ENCODE assay signal across 1 fruit fly cellular context in genomic region chrX:6795987-6796691, dm6.
TF ChIP-seq lines count a peak whose summit lies in the region.

No protein-coding gene starts in this region.

TF ChIP-seq in whole organism, embryonic, 481 proteins besides CTCF, POLR2A, EP300 and RAD21 (continued from another document and continues in another):
- TF ChIP-seq bbx (GFP tag; IDR thresholded peaks at IDR 0.05; lab: Robert Waterston, UW; ENCODE audit: partially characterized antibody) (no peak), CG4360 (GFP tag; IDR thresholded peaks at IDR 0.05; lab: Robert Waterston, UW) (no peak), CG18262 (tag; optimal IDR thresholded peaks at IDR 0.05; lab: Kevin White, UChicago) (no peak), Lpt (GFP tag; optimal IDR thresholded peaks at IDR 0.05; lab: Kevin White, UChicago) (no peak), Fer2 (tag; optimal IDR thresholded peaks at IDR 0.05; lab: Kevin White, UChicago) (no peak), p53 (GFP tag; optimal IDR thresholded peaks at IDR 0.05; lab: Kevin White, UChicago) (no peak), NC2β (GFP tag; optimal IDR thresholded peaks at IDR 0.05; lab: Kevin White, UChicago) (no peak), Blimp-1 (GFP tag; optimal IDR thresholded peaks at IDR 0.05; lab: Kevin White, UChicago) (no peak), Dad (GFP tag; optimal IDR thresholded peaks at IDR 0.05; lab: Kevin White, UChicago) (no peak), CG14667 (GFP tag; IDR thresholded peaks at IDR 0.05; lab: Robert Waterston, UW) (0 out of 2 replicates have a peak, but pooled peaks have one; percentile 24), Aef1 (GFP tag; IDR thresholded peaks at IDR 0.05; lab: Robert Waterston, UW) (no peak), rib (GFP tag; IDR thresholded peaks at IDR 0.05; lab: Robert Waterston, UW) (no peak), esg (GFP tag; conservative IDR thresholded peaks at IDR 0.05; lab: Robert Waterston, UW) (no peak), PHDP (tag; optimal IDR thresholded peaks at IDR 0.05; lab: Kevin White, UChicago) (peak; percentile 33), Usf (GFP tag; optimal IDR thresholded peaks at IDR 0.05; lab: Kevin White, UChicago) (no peak), Fer1 (GFP tag; optimal IDR thresholded peaks at IDR 0.05; lab: Kevin White, UChicago) (no peak), bigmax (GFP tag; optimal IDR thresholded peaks at IDR 0.05; lab: Kevin White, UChicago) (no peak), pum (GFP tag; optimal IDR thresholded peaks at IDR 0.05; lab: Kevin White, UChicago) (no peak), CG12391 (tag; optimal IDR thresholded peaks at IDR 0.05; lab: Kevin White, UChicago) (peak; percentile 13), dm (GFP tag; optimal IDR thresholded peaks at IDR 0.05; lab: Kevin White, UChicago) (no peak), z (GFP tag; IDR thresholded peaks at IDR 0.05; lab: Robert Waterston, UW) (no peak), pfk (GFP tag; optimal IDR thresholded peaks at IDR 0.05; lab: Kevin White, UChicago) (no peak), Vsx1 (GFP tag; optimal IDR thresholded peaks at IDR 0.05; lab: Kevin White, UChicago) (no peak), danr (GFP tag; IDR thresholded peaks at IDR 0.05; lab: Robert Waterston, UW) (no peak), CG9817 (tag; optimal IDR thresholded peaks at IDR 0.05; lab: Kevin White, UChicago) (peak; percentile 0), tna (GFP tag; IDR thresholded peaks at IDR 0.05; lab: Robert Waterston, UW; ENCODE audit: partially characterized antibody) (no peak), cg (GFP tag; optimal IDR thresholded peaks at IDR 0.05; lab: Kevin White, UChicago) (peak; percentile 58), CG15696 (tag; optimal IDR thresholded peaks at IDR 0.05; lab: Kevin White, UChicago) (no peak), Taf1 (GFP tag; IDR thresholded peaks at IDR 0.05; lab: Robert Waterston, UW) (no peak), ash1 (GFP tag; optimal IDR thresholded peaks at IDR 0.05; lab: Kevin White, UChicago) (no peak), luna (GFP tag; optimal IDR thresholded peaks at IDR 0.05; lab: Kevin White, UChicago) (no peak), Atf3 (GFP tag; optimal IDR thresholded peaks at IDR 0.05; lab: Kevin White, UChicago) (peak; percentile 24), CG14050 (GFP tag; IDR thresholded peaks at IDR 0.05; lab: Robert Waterston, UW) (no peak), CG13424 (tag; optimal IDR thresholded peaks at IDR 0.05; lab: Kevin White, UChicago) (peak; percentile 2), pzg (GFP tag; optimal IDR thresholded peaks at IDR 0.05; lab: Kevin White, UChicago) (no peak), Tbp (GFP tag; optimal IDR thresholded peaks at IDR 0.05; lab: Kevin White, UChicago) (no peak), CG9609 (GFP tag; optimal IDR thresholded peaks at IDR 0.05; lab: Kevin White, UChicago) (peak; percentile 25), Med (GFP tag; lab: Kevin White, UChicago) (peak; percentile 80), gsb (GFP tag; IDR thresholded peaks at IDR 0.05; lab: Robert Waterston, UW) (no peak), CG17568 (GFP tag; optimal IDR thresholded peaks at IDR 0.05; lab: Kevin White, UChicago) (no peak), CG12155 (GFP tag; optimal IDR thresholded peaks at IDR 0.05; lab: Kevin White, UChicago) (no peak), ttk (GFP tag; IDR thresholded peaks at IDR 0.05; lab: Robert Waterston, UW) (no peak), CG10565 (GFP tag; optimal IDR thresholded peaks at IDR 0.05; lab: Kevin White, UChicago) (no peak), sr (GFP tag; IDR thresholded peaks at IDR 0.05; lab: Robert Waterston, UW) (peak; percentile 80), Kr (GFP tag; optimal IDR thresholded peaks at IDR 0.05; lab: Kevin White, UChicago) (no peak), sens-2 (GFP tag; IDR thresholded peaks at IDR 0.05; lab: Robert Waterston, UW) (no peak), tx (GFP tag; optimal IDR thresholded peaks at IDR 0.05; lab: Kevin White, UChicago) (no peak), CG4328 (GFP tag; optimal IDR thresholded peaks at IDR 0.05; lab: Kevin White, UChicago) (no peak), klu (GFP tag; IDR thresholded peaks at IDR 0.05; lab: Robert Waterston, UW) (no peak), lola (GFP tag; optimal IDR thresholded peaks at IDR 0.05; lab: Kevin White, UChicago) (no peak), CG4854 (GFP tag; optimal IDR thresholded peaks at IDR 0.05; lab: Kevin White, UChicago) (no peak), btn (GFP tag; optimal IDR thresholded peaks at IDR 0.05; lab: Kevin White, UChicago) (no peak), Poxn (GFP tag; IDR thresholded peaks at IDR 0.05; lab: Robert Waterston, UW) (no peak), CG34376 (GFP tag; optimal IDR thresholded peaks at IDR 0.05; lab: Kevin White, UChicago) (no peak), CG3995 (GFP tag; optimal IDR thresholded peaks at IDR 0.05; lab: Kevin White, UChicago) (no peak), CG12219 (GFP tag; optimal IDR thresholded peaks at IDR 0.05; lab: Kevin White, UChicago) (no peak), gem (tag; optimal IDR thresholded peaks at IDR 0.05; lab: Kevin White, UChicago) (peak; percentile 49), CG9727 (GFP tag; optimal IDR thresholded peaks at IDR 0.05; lab: Kevin White, UChicago) (peak; percentile 12), H2.0 (GFP tag; IDR thresholded peaks at IDR 0.05; lab: Robert Waterston, UW) (no peak), ind (GFP tag; optimal IDR thresholded peaks at IDR 0.05; lab: Kevin White, UChicago) (no peak), CG14441 (GFP tag; IDR thresholded peaks at IDR 0.05; lab: Robert Waterston, UW) (no peak), twi (tag; optimal IDR thresholded peaks at IDR 0.05; lab: Kevin White, UChicago) (no peak), ara (GFP tag; IDR thresholded peaks at IDR 0.05; lab: Robert Waterston, UW) (no peak), br (optimal IDR thresholded peaks at IDR 0.05; lab: Kevin White, UChicago) (no peak), otp (GFP tag; IDR thresholded peaks at IDR 0.05; lab: Robert Waterston, UW) (no peak), Sox100B (GFP tag; optimal IDR thresholded peaks at IDR 0.05; lab: Kevin White, UChicago) (peak; percentile 31), CG4617 (GFP tag; optimal IDR thresholded peaks at IDR 0.05; lab: Kevin White, UChicago; ENCODE audit: borderline replicate concordance) (no peak), Rfx (GFP tag; IDR thresholded peaks at IDR 0.05; lab: Robert Waterston, UW) (peak; percentile 31), tll (GFP tag; optimal IDR thresholded peaks at IDR 0.05; lab: Kevin White, UChicago) (no peak), CG43689 (GFP tag; IDR thresholded peaks at IDR 0.05; lab: Robert Waterston, UW) (no peak), gcm (GFP tag; optimal IDR thresholded peaks at IDR 0.05; lab: Kevin White, UChicago) (no peak), HHEX (GFP tag; optimal IDR thresholded peaks at IDR 0.05; lab: Kevin White, UChicago) (no peak), CG11723 (GFP tag; optimal IDR thresholded peaks at IDR 0.05; lab: Kevin White, UChicago) (no peak), Nf-YC (tag; optimal IDR thresholded peaks at IDR 0.05; lab: Kevin White, UChicago) (no peak), hb (GFP tag; IDR thresholded peaks at IDR 0.05; lab: Robert Waterston, UW; ENCODE audit: partially characterized antibody) (no peak), sisA (GFP tag; IDR thresholded peaks at IDR 0.05; lab: Robert Waterston, UW) (no peak), zen2 (GFP tag; IDR thresholded peaks at IDR 0.05; lab: Robert Waterston, UW; ENCODE audit: partially characterized antibody) (no peak), NC2α (GFP tag; optimal IDR thresholded peaks at IDR 0.05; lab: Kevin White, UChicago) (no peak), CG17612 (GFP tag; IDR thresholded peaks at IDR 0.05; lab: Robert Waterston, UW) (no peak), nmo (GFP tag; optimal IDR thresholded peaks at IDR 0.05; lab: Kevin White, UChicago) (peak; percentile 38), lov (optimal IDR thresholded peaks at IDR 0.05; lab: Kevin White, UChicago) (no peak), lov (GFP tag; IDR thresholded peaks at IDR 0.05; lab: Robert Waterston, UW) (no peak), salm (tag; optimal IDR thresholded peaks at IDR 0.05; lab: Kevin White, UChicago) (no peak), CG7786 (GFP tag; optimal IDR thresholded peaks at IDR 0.05; lab: Kevin White, UChicago) (no peak), slp2 (GFP tag; optimal IDR thresholded peaks at IDR 0.05; lab: Kevin White, UChicago) (no peak), Dbx (GFP tag; IDR thresholded peaks at IDR 0.05; lab: Robert Waterston, UW) (no peak), CG32767 (GFP tag; IDR thresholded peaks at IDR 0.05; lab: Robert Waterston, UW) (no peak), CG10267 (tag; optimal IDR thresholded peaks at IDR 0.05; lab: Kevin White, UChicago) (no peak), CG13775 (GFP tag; optimal IDR thresholded peaks at IDR 0.05; lab: Kevin White, UChicago) (peak; percentile 18), CG3163 (GFP tag; optimal IDR thresholded peaks at IDR 0.05; lab: Kevin White, UChicago) (no peak), Side (GFP tag; optimal IDR thresholded peaks at IDR 0.05; lab: Kevin White, UChicago) (peak; percentile 3), CG10321 (GFP tag; IDR thresholded peaks at IDR 0.05; lab: Robert Waterston, UW) (no peak), Oaz (GFP tag; IDR thresholded peaks at IDR 0.05; lab: Robert Waterston, UW) (no peak), dan (GFP tag; IDR thresholded peaks at IDR 0.05; lab: Robert Waterston, UW) (no peak), CG1832 (GFP tag; optimal IDR thresholded peaks at IDR 0.05; lab: Kevin White, UChicago) (no peak), CG2120 (GFP tag; optimal IDR thresholded peaks at IDR 0.05; lab: Kevin White, UChicago) (peak; percentile 49), jigr1 (GFP tag; IDR thresholded peaks at IDR 0.05; lab: Robert Waterston, UW) (no peak), CG11696 (GFP tag; IDR thresholded peaks at IDR 0.05; lab: Robert Waterston, UW) (no peak), CG17802 (tag; optimal IDR thresholded peaks at IDR 0.05; lab: Kevin White, UChicago) (no peak), Drgx (GFP tag; IDR thresholded peaks at IDR 0.05; lab: Robert Waterston, UW) (no peak), CG6654 (GFP tag; optimal IDR thresholded peaks at IDR 0.05; lab: Kevin White, UChicago) (no peak), CG16813 (GFP tag; IDR thresholded peaks at IDR 0.05; lab: Robert Waterston, UW; ENCODE audit: partially characterized antibody) (no peak), ap (GFP tag; IDR thresholded peaks at IDR 0.05; lab: Robert Waterston, UW) (no peak), ssp (GFP tag; IDR thresholded peaks at IDR 0.05; lab: Robert Waterston, UW) (no peak), E2f1 (GFP tag; IDR thresholded peaks at IDR 0.05; lab: Robert Waterston, UW) (no peak), Dip3 (GFP tag; optimal IDR thresholded peaks at IDR 0.05; lab: Kevin White, UChicago) (no peak), CG8924 (tag; optimal IDR thresholded peaks at IDR 0.05; lab: Kevin White, UChicago) (peak; percentile 18), CG7928 (GFP tag; optimal IDR thresholded peaks at IDR 0.05; lab: Kevin White, UChicago) (no peak), ham (GFP tag; IDR thresholded peaks at IDR 0.05; lab: Robert Waterston, UW) (no peak), Lhr (GFP tag; optimal IDR thresholded peaks at IDR 0.05; lab: Kevin White, UChicago) (no peak), CG7556 (GFP tag; optimal IDR thresholded peaks at IDR 0.05; lab: Kevin White, UChicago) (peak; percentile 30), CG13624 (GFP tag; optimal IDR thresholded peaks at IDR 0.05; lab: Kevin White, UChicago) (peak; percentile 43), bab2 (GFP tag; optimal IDR thresholded peaks at IDR 0.05; lab: Kevin White, UChicago) (no peak), mam (GFP tag; optimal IDR thresholded peaks at IDR 0.05; lab: Kevin White, UChicago) (peak; percentile 34), lbe (GFP tag; optimal IDR thresholded peaks at IDR 0.05; lab: Kevin White, UChicago) (no peak), Pdp1 (GFP tag; optimal IDR thresholded peaks at IDR 0.05; lab: Kevin White, UChicago) (peak; percentile 13 to 16), cato (GFP tag; optimal IDR thresholded peaks at IDR 0.05; lab: Kevin White, UChicago; ENCODE audit: borderline replicate concordance) (no peak), phol (tag; optimal IDR thresholded peaks at IDR 0.05; lab: Kevin White, UChicago) (peak; percentile 13), CG9215 (GFP tag; IDR thresholded peaks at IDR 0.05; lab: Robert Waterston, UW) (no peak), CG3281 (GFP tag; optimal IDR thresholded peaks at IDR 0.05; lab: Kevin White, UChicago) (no peak), CG4707 (GFP tag; optimal IDR thresholded peaks at IDR 0.05; lab: Kevin White, UChicago) (no peak), D19A (tag; optimal IDR thresholded peaks at IDR 0.05; lab: Kevin White, UChicago) (no peak), ewg (GFP tag; optimal IDR thresholded peaks at IDR 0.05; lab: Kevin White, UChicago) (no peak), MESR4 (GFP tag; optimal IDR thresholded peaks at IDR 0.05; lab: Kevin White, UChicago) (no peak), Max (GFP tag; optimal IDR thresholded peaks at IDR 0.05; lab: Kevin White, UChicago) (no peak), CG2116 (GFP tag; optimal IDR thresholded peaks at IDR 0.05; lab: Kevin White, UChicago) (no peak), al (GFP tag; IDR thresholded peaks at IDR 0.05; lab: Robert Waterston, UW) (no peak), Sin3A (optimal IDR thresholded peaks at IDR 0.05; lab: Kevin White, UChicago) (no peak), repo (GFP tag; optimal IDR thresholded peaks at IDR 0.05; lab: Kevin White, UChicago) (no peak), amos (GFP tag; IDR thresholded peaks at IDR 0.05; lab: Robert Waterston, UW; ENCODE audit: partially characterized antibody) (no peak), CG7357 (GFP tag; IDR thresholded peaks at IDR 0.05; lab: Robert Waterston, UW) (no peak), Dip2 (GFP tag; IDR thresholded peaks at IDR 0.05; lab: Robert Waterston, UW) (no peak), Ssrp (tag; optimal IDR thresholded peaks at IDR 0.05; lab: Kevin White, UChicago) (peak; percentile 4), wor (GFP tag; IDR thresholded peaks at IDR 0.05; lab: Robert Waterston, UW) (no peak), CG17385 (GFP tag; optimal IDR thresholded peaks at IDR 0.05; lab: Kevin White, UChicago) (peak; percentile 3), Xrp1 (GFP tag; IDR thresholded peaks at IDR 0.05; lab: Robert Waterston, UW) (peak; percentile 20; the same call in 1 of the 2 replicates), gro (GFP tag; optimal IDR thresholded peaks at IDR 0.05; lab: Kevin White, UChicago) (no peak), CG2889 (GFP tag; IDR thresholded peaks at IDR 0.05; lab: Robert Waterston, UW) (no peak), CG4404 (GFP tag; IDR thresholded peaks at IDR 0.05; lab: Robert Waterston, UW) (no peak), Ets97D (GFP tag; optimal IDR thresholded peaks at IDR 0.05; lab: Kevin White, UChicago) (no peak), CG11093 (GFP tag; IDR thresholded peaks at IDR 0.05; lab: Robert Waterston, UW) (no peak)
